Fruit fly (Drosophila melanogaster) S2 (cell line): Measurements from ENCODE around the gene GstD4.

Experiments used
- CG8478 ChIP-seq: fragments of >200 bp; optimal IDR thresholded peaks from 2 replicates; lab custom pipeline; 2018
- CTCF ChIP-seq, 2 experiments: fragments of >200 bp; optimal IDR thresholded peaks; 2 replicates each; lab custom pipeline; 2018

Gene GstD4

dm6 chr3R:12413274-12413958, 39.5 kb downstream of the GstD4 start, which contains the start of the genes Dip-C and pps:
TSS of gene Dip-C (minus strand) at chr3R:12413759.
TSS of gene pps (plus strand) at chr3R:12413828.
- peak in 1 of 2 experiments; percentile 30 for TF ChIP-seq CTCF (optimal IDR thresholded peaks at IDR 0.05; lab: Kevin White, UChicago)
- no peak for TF ChIP-seq CG8478 (lab: Kevin White, UChicago)

dm6 chr3R:12422379-12422975, 48.6 kb downstream of the GstD4 start, which contains the start of the genes Scgbeta and CG17202:
TSS of gene Scgbeta (minus strand) at chr3R:12422429.
TSS of gene CG17202 (plus strand) at chr3R:12422768.
- TF ChIP-seq CTCF (optimal IDR thresholded peaks at IDR 0.05; lab: Kevin White, UChicago) (peak; percentile 20 to 23), CG8478 (lab: Kevin White, UChicago) (no peak)

- no peak for TF ChIP-seq CG8478 (lab: Kevin White, UChicago)
- TF ChIP-seq CTCF (optimal IDR thresholded peaks at IDR 0.05; lab: Kevin White, UChicago): no peak
These were observed 50.1 kb downstream of the GstD4 start for dm6 chr3R:12423997-12424396.
